Fruit fly (Drosophila melanogaster) whole organism, embryonic: ENCODE data around the gene Sytbeta.

Source experiments
- CG13624 ChIP-seq: fragments of 200-800 bp; sonication (Bioruptor generic); optimal IDR thresholded peaks from 2 replicates; lab custom pipeline; 2016; ENCODE audit warnings: missing biosample characterization, missing genetic modification characterization
- CG15269 ChIP-seq: fragments of 200-800 bp; sonication (Bioruptor generic); optimal IDR thresholded peaks from 2 replicates; lab custom pipeline; 2018; ENCODE audit warnings: missing biosample characterization, mild to moderate bottlenecking, missing genetic modification characterization, moderate library complexity
- CG15479 ChIP-seq: fragments of 200-800 bp; sonication (Bioruptor generic); optimal IDR thresholded peaks from 3 replicates; lab custom pipeline; 2019; ENCODE audit warnings: missing biosample characterization, mild to moderate bottlenecking, missing genetic modification characterization, moderate library complexity
- CG2120 ChIP-seq: fragments of 200-800 bp; sonication (Bioruptor generic); optimal IDR thresholded peaks from 3 replicates; lab custom pipeline; 2016; ENCODE audit warnings: missing biosample characterization, missing genetic modification characterization
- CG32532 ChIP-seq: fragments of 200-800 bp; sonication (Bioruptor generic); IDR thresholded peaks from 2 replicates; pipeline ENCODE4 v1.3.6; 2022; ENCODE audit warnings: missing biosample characterization, missing genetic modification characterization
- CG32772 ChIP-seq: fragments of 200-800 bp; sonication (Bioruptor generic); IDR thresholded peaks from 2 replicates; pipeline ENCODE4 v1.3.6; 2022; ENCODE audit warnings: missing biosample characterization, missing genetic modification characterization
- CG33557 ChIP-seq: fragments of 200-800 bp; sonication (Bioruptor generic); optimal IDR thresholded peaks from 2 replicates; lab custom pipeline; 2019; ENCODE audit warnings: missing biosample characterization, mild to moderate bottlenecking, missing genetic modification characterization, moderate library complexity
- CG42726 ChIP-seq: fragments of 200-800 bp; sonication (Bioruptor generic); IDR thresholded peaks from 2 replicates; pipeline ENCODE4 v1.3.6; 2022; ENCODE audit warnings: missing biosample characterization, missing genetic modification characterization; ENCODE audit not compliant: partially characterized antibody
- CG4328 ChIP-seq: fragments of 200-800 bp; sonication (Bioruptor generic); optimal IDR thresholded peaks from 3 replicates; lab custom pipeline; 2017; ENCODE audit warnings: missing biosample characterization, missing genetic modification reagents, missing genetic modification characterization
- CG5180 ChIP-seq: fragments of 200-800 bp; sonication (Bioruptor generic); optimal IDR thresholded peaks from 3 replicates; lab custom pipeline; 2017; ENCODE audit warnings: missing biosample characterization, missing genetic modification characterization, mild to moderate bottlenecking, moderate library complexity, missing genetic modification reagents
- CG6175 ChIP-seq: fragments of 200-800 bp; sonication (Bioruptor generic); IDR thresholded peaks from 3 replicates; pipeline ENCODE4 v1.3.6; 2022; ENCODE audit warnings: missing biosample characterization, missing genetic modification characterization
- CG6791 ChIP-seq: fragments of 200-800 bp; sonication (Bioruptor generic); IDR thresholded peaks from 3 replicates; pipeline ENCODE4 v1.3.6; 2022; ENCODE audit warnings: missing biosample characterization, missing genetic modification characterization; ENCODE audit not compliant: partially characterized antibody
- CG9609 ChIP-seq: fragments of 200-800 bp; sonication (Bioruptor generic); optimal IDR thresholded peaks from 3 replicates; lab custom pipeline; 2016; ENCODE audit warnings: missing biosample characterization, missing genetic modification characterization
- D ChIP-seq, 2 experiments: fragments of 200-800 bp in 1 of 2; fragments of >200 bp in 1 of 2; sonication (Bioruptor generic) in 1 of 2; optimal IDR thresholded peaks; 2 replicates in 1 of 2; 3 replicates in 1 of 2; lab custom pipeline; 2017; ENCODE audit warnings: mild to moderate bottlenecking in 1 of 2, missing biosample characterization in 1 of 2, missing genetic modification characterization in 1 of 2, missing genetic modification reagents in 1 of 2
- Dfd ChIP-seq, 2 experiments: fragments of >200 bp; optimal IDR thresholded peaks; 2 replicates each; lab custom pipeline; 2017; ENCODE audit warnings: missing biosample characterization in 2 of 2, missing genetic modification characterization in 2 of 2
- Drgx ChIP-seq: fragments of 200-800 bp; sonication (Bioruptor generic); IDR thresholded peaks from 2 replicates; pipeline ENCODE4 v1.3.6; 2022; ENCODE audit warnings: missing biosample characterization, missing genetic modification characterization
- E2f2 ChIP-seq: fragments of 200-800 bp; sonication (Bioruptor generic); IDR thresholded peaks from 2 replicates; pipeline ENCODE4 v1.3.6; 2022; ENCODE audit warnings: missing biosample characterization, missing genetic modification characterization
- Hey ChIP-seq: fragments of 200-800 bp; sonication (Bioruptor generic); optimal IDR thresholded peaks from 3 replicates; lab custom pipeline; 2018; ENCODE audit warnings: missing biosample characterization, mild to moderate bottlenecking, missing genetic modification characterization
- Hr51 ChIP-seq, 2 experiments: fragments of 200-800 bp; sonication (Bioruptor generic); optimal IDR thresholded peaks; 2 replicates in 1 of 2; 3 replicates in 1 of 2; lab custom pipeline; 2016 to 2018; ENCODE audit warnings: missing biosample characterization in 2 of 2, missing genetic modification characterization in 2 of 2, mild to moderate bottlenecking in 1 of 2, moderate library complexity in 1 of 2
- Jarid2 ChIP-seq: fragments of 200-800 bp; sonication (Bioruptor generic); optimal IDR thresholded peaks from 3 replicates; lab custom pipeline; 2017; ENCODE audit warnings: mild to moderate bottlenecking, missing biosample characterization, missing genetic modification reagents, missing genetic modification characterization
- Med ChIP-seq: fragments of 200-800 bp; sonication (Bioruptor generic); peaks from one replicate; lab custom pipeline; 2016; ENCODE audit warnings: missing biosample characterization, missing genetic modification characterization, mild to moderate bottlenecking, inconsistent platforms, moderate library complexity
- Meics ChIP-seq: fragments of 200-800 bp; sonication (Bioruptor generic); optimal IDR thresholded peaks from 2 replicates; lab custom pipeline; 2017; ENCODE audit warnings: missing biosample characterization, mild to moderate bottlenecking, missing genetic modification characterization
- Myb ChIP-seq: fragments of 200-800 bp; sonication (Bioruptor generic); optimal IDR thresholded peaks from 2 replicates; lab custom pipeline; 2016; ENCODE audit warnings: missing biosample characterization, missing genetic modification characterization
- Nf-YA ChIP-seq: fragments of 200-800 bp; sonication (Bioruptor generic); IDR thresholded peaks from 2 replicates; pipeline ENCODE4 v1.3.6; 2022; ENCODE audit warnings: missing biosample characterization, missing genetic modification characterization
- Pdp1 ChIP-seq, 2 experiments: fragments of 200-800 bp; sonication (Bioruptor generic); optimal IDR thresholded peaks; 3 replicates each; lab custom pipeline; 2016; ENCODE audit warnings: missing biosample characterization in 2 of 2, missing genetic modification characterization in 2 of 2, mild to moderate bottlenecking in 1 of 2, moderate library complexity in 1 of 2
- Poxn ChIP-seq: fragments of 200-800 bp; sonication (Bioruptor generic); IDR thresholded peaks from 2 replicates; pipeline ENCODE4 v1.3.6; 2022; ENCODE audit warnings: missing biosample characterization, missing genetic modification characterization
- Sox100B ChIP-seq: fragments of 200-800 bp; sonication (Bioruptor generic); optimal IDR thresholded peaks from 3 replicates; lab custom pipeline; 2018; ENCODE audit warnings: missing biosample characterization, mild to moderate bottlenecking, missing genetic modification characterization
- Sox102F ChIP-seq: fragments of 200-800 bp; sonication (Bioruptor generic); optimal IDR thresholded peaks from 2 replicates; lab custom pipeline; 2018; ENCODE audit warnings: missing biosample characterization, mild to moderate bottlenecking, missing genetic modification characterization, moderate library complexity
- Stat92E ChIP-seq, 3 experiments: fragments of >200 bp in 2 of 3; fragments of 200-800 bp in 1 of 3; sonication (Bioruptor generic) in 1 of 3; optimal IDR thresholded peaks; 2 replicates each; lab custom pipeline; 2017 to 2019; ENCODE audit warnings: missing biosample characterization in 3 of 3, missing genetic modification characterization in 3 of 3, mild to moderate bottlenecking in 1 of 3, moderate library complexity in 1 of 3
- Usf ChIP-seq: fragments of 200-800 bp; sonication (Bioruptor generic); optimal IDR thresholded peaks from 2 replicates; lab custom pipeline; 2017; ENCODE audit warnings: missing genotype, missing biosample characterization, missing genetic modification characterization
- ato ChIP-seq: fragments of 200-800 bp; sonication (Bioruptor generic); IDR thresholded peaks from 2 replicates; pipeline ENCODE4 v1.3.6; 2022; ENCODE audit warnings: missing biosample characterization, missing genetic modification characterization; ENCODE audit not compliant: partially characterized antibody
- bbx ChIP-seq: fragments of 200-800 bp; sonication (Bioruptor generic); IDR thresholded peaks from 2 replicates; pipeline ENCODE4 v1.3.6; 2022; ENCODE audit warnings: missing biosample characterization, missing genetic modification characterization; ENCODE audit not compliant: partially characterized antibody
- bcd ChIP-seq: fragments of 200-800 bp; sonication (Bioruptor generic); optimal IDR thresholded peaks from 2 replicates; lab custom pipeline; 2017; ENCODE audit warnings: missing biosample characterization, mild to moderate bottlenecking, missing genetic modification characterization
- caup ChIP-seq: fragments of 200-800 bp; sonication (Bioruptor generic); optimal IDR thresholded peaks from 3 replicates; lab custom pipeline; 2017; ENCODE audit warnings: missing biosample characterization, mild to moderate bottlenecking, missing genetic modification characterization, moderate library complexity; ENCODE audit not compliant: severe bottlenecking
- cwo ChIP-seq: fragments of 200-800 bp; sonication (Bioruptor generic); optimal IDR thresholded peaks from 3 replicates; lab custom pipeline; 2017; ENCODE audit warnings: missing biosample characterization, missing genetic modification characterization, mild to moderate bottlenecking, moderate library complexity, missing genetic modification reagents
- emc ChIP-seq: fragments of 200-800 bp; sonication (Bioruptor generic); optimal IDR thresholded peaks from 2 replicates; lab custom pipeline; 2016; ENCODE audit warnings: missing biosample characterization, missing genetic modification characterization
- exex ChIP-seq: fragments of 200-800 bp; sonication (Bioruptor generic); optimal IDR thresholded peaks from 4 replicates; lab custom pipeline; 2018; ENCODE audit warnings: missing biosample characterization, mild to moderate bottlenecking, missing genetic modification characterization, moderate library complexity
- jumu ChIP-seq: fragments of 200-800 bp; sonication (Bioruptor generic); optimal IDR thresholded peaks from 3 replicates; lab custom pipeline; 2016; ENCODE audit warnings: missing biosample characterization, missing genetic modification characterization
- nerfin-2 ChIP-seq: fragments of 200-800 bp; sonication (Bioruptor generic); IDR thresholded peaks from 2 replicates; pipeline ENCODE4 v1.3.6; 2022; ENCODE audit warnings: missing biosample characterization, missing genetic modification characterization; ENCODE audit not compliant: partially characterized antibody
- p53 ChIP-seq: fragments of 200-800 bp; sonication (Bioruptor generic); optimal IDR thresholded peaks from 2 replicates; lab custom pipeline; 2016; ENCODE audit warnings: missing biosample characterization, missing genetic modification characterization
- pho ChIP-seq: fragments of 200-800 bp; sonication (Bioruptor generic); optimal IDR thresholded peaks from 2 replicates; lab custom pipeline; 2016; ENCODE audit warnings: missing biosample characterization, missing genetic modification characterization
- scrt ChIP-seq: fragments of 200-800 bp; sonication (Bioruptor generic); optimal IDR thresholded peaks from 2 replicates; lab custom pipeline; 2018; ENCODE audit warnings: missing biosample characterization, mild to moderate bottlenecking, missing genetic modification characterization, moderate library complexity
- sd ChIP-seq: fragments of 200-800 bp; sonication (Bioruptor generic); optimal IDR thresholded peaks from 3 replicates; lab custom pipeline; 2018; ENCODE audit warnings: missing biosample characterization, mild to moderate bottlenecking, missing genetic modification characterization, moderate library complexity
- slbo ChIP-seq: fragments of 200-800 bp; sonication (Bioruptor generic); IDR thresholded peaks from 2 replicates; pipeline ENCODE4 v1.3.6; 2022; ENCODE audit warnings: missing biosample characterization, missing genetic modification characterization
- sr ChIP-seq: fragments of 200-800 bp; sonication (Bioruptor generic); IDR thresholded peaks from 3 replicates; pipeline ENCODE4 v1.3.6; 2022; ENCODE audit warnings: missing biosample characterization, missing genetic modification characterization
- sug ChIP-seq: fragments of 200-800 bp; optimal IDR thresholded peaks from 2 replicates; lab custom pipeline; 2019; ENCODE audit warnings: missing biosample characterization, mild to moderate bottlenecking, missing genetic modification characterization, moderate library complexity
- twi ChIP-seq: fragments of 200-800 bp; optimal IDR thresholded peaks from 2 replicates; lab custom pipeline; 2019; ENCODE audit warnings: missing biosample characterization, mild to moderate bottlenecking, missing genetic modification characterization, moderate library complexity
- unpg ChIP-seq: fragments of 200-800 bp; sonication (Bioruptor generic); optimal IDR thresholded peaks from 3 replicates; lab custom pipeline; 2018; ENCODE audit warnings: missing biosample characterization, mild to moderate bottlenecking, missing genetic modification characterization, moderate library complexity
- zfh1 ChIP-seq: fragments of 200-800 bp; sonication (Bioruptor generic); IDR thresholded peaks from 3 replicates; pipeline ENCODE4 v1.3.6; 2022; ENCODE audit warnings: missing biosample characterization, missing genetic modification characterization

Gene Sytbeta

dm6 chr3L:15079278-15079677 lies 14.5 kb upstream of the Sytbeta start (continued):
- TF ChIP-seq CG15479 (GFP tag; lab: Kevin White, UChicago) (no peak), CG32772 (GFP tag; lab: Robert Waterston, UW) (no peak), Myb (GFP tag; lab: Kevin White, UChicago) (peak; percentile 86), unpg (no peak), CG9609 (GFP tag; lab: Kevin White, UChicago) (no peak), zfh1 (GFP tag; lab: Robert Waterston, UW) (no peak), bcd (peak; percentile 10), D (optimal IDR thresholded peaks at IDR 0.05; lab: Kevin White, UChicago) (no peak), D (GFP tag; optimal IDR thresholded peaks at IDR 0.05; lab: Kevin White, UChicago) (no peak), slbo (GFP tag; lab: Robert Waterston, UW) (peak; percentile 30; the same call in 1 of the 2 replicates), Sox100B (GFP tag; lab: Kevin White, UChicago) (no peak), Poxn (GFP tag; lab: Robert Waterston, UW) (no peak), Dfd (GFP tag; optimal IDR thresholded peaks at IDR 0.05; lab: Kevin White, UChicago) (peak in 1 of 2 experiments; percentile 53), pho (GFP tag; lab: Kevin White, UChicago) (no peak), sd (tag; lab: Kevin White, UChicago) (no peak), Drgx (GFP tag; lab: Robert Waterston, UW) (no peak), CG5180 (GFP tag; lab: Kevin White, UChicago) (no peak), CG42726 (GFP tag; lab: Robert Waterston, UW) (peak; percentile 40; the same call in 1 of the 2 replicates), Meics (GFP tag; lab: Kevin White, UChicago) (no peak), bbx (GFP tag; lab: Robert Waterston, UW) (peak; percentile 42), cwo (no peak), jumu (no peak), E2f2 (GFP tag; lab: Robert Waterston, UW) (no peak), p53 (GFP tag; lab: Kevin White, UChicago) (no peak), Sox102F (GFP tag; lab: Kevin White, UChicago) (no peak), CG33557 (GFP tag; lab: Kevin White, UChicago) (peak; percentile 20), sr (no peak), CG15269 (tag; lab: Kevin White, UChicago) (no peak), CG2120 (GFP tag; lab: Kevin White, UChicago) (no peak), twi (tag; lab: Kevin White, UChicago) (no peak), caup (GFP tag; lab: Kevin White, UChicago) (no peak), Med (GFP tag; lab: Kevin White, UChicago) (peak; percentile 65), Hey (tag; lab: Kevin White, UChicago) (no peak), nerfin-2 (GFP tag; lab: Robert Waterston, UW) (no peak), CG13624 (GFP tag; lab: Kevin White, UChicago) (peak; percentile 25), Pdp1 (GFP tag; optimal IDR thresholded peaks at IDR 0.05; lab: Kevin White, UChicago) (peak in 1 of 2 experiments; percentile 44), emc (GFP tag; lab: Kevin White, UChicago) (no peak), CG32532 (GFP tag; lab: Robert Waterston, UW) (peak; percentile 50; the same call in 1 of the 2 replicates), exex (tag; lab: Kevin White, UChicago) (no peak), Hr51 (GFP tag; optimal IDR thresholded peaks at IDR 0.05; lab: Kevin White, UChicago) (no peak), CG4328 (no peak), CG6175 (peak; percentile 23; the same call in 1 of the 3 replicates), Usf (GFP tag; lab: Kevin White, UChicago) (no peak), Nf-YA (no peak), Stat92E (GFP tag; optimal IDR thresholded peaks at IDR 0.05; lab: Kevin White, UChicago) (peak in 1 of 3 experiments; percentile 9), CG6791 (GFP tag; lab: Robert Waterston, UW) (peak; percentile 65; the same call in 2 of the 3 replicates), scrt (GFP tag; lab: Kevin White, UChicago) (no peak), ato (GFP tag; lab: Robert Waterston, UW) (peak; percentile 67), Jarid2 (peak; percentile 93), sug (tag; lab: Kevin White, UChicago) (peak; percentile 9)
